Worm (Caenorhabditis elegans) whole organism, early embryonic: ENCODE measurements around the gene let-754.

ENCODE experiments used
- B0310.2 ChIP-seq: sonication (generic microtip); optimal IDR thresholded peaks from 2 replicates; lab custom pipeline; 2016; ENCODE audit warnings: mild to moderate bottlenecking, missing genetic modification characterization, missing compliant biosample characterization
- F13C5.2 ChIP-seq: sonication (generic microtip); optimal IDR thresholded peaks from 2 replicates; lab custom pipeline; 2017; ENCODE audit warnings: mild to moderate bottlenecking, missing genetic modification characterization, inconsistent platforms, missing compliant biosample characterization
- aly-1 ChIP-seq: sonication (generic microtip); optimal IDR thresholded peaks from 2 replicates; lab custom pipeline; 2016; ENCODE audit warnings: missing genetic modification characterization, missing compliant biosample characterization
- ama-1 ChIP-seq: fragments of 150-350 bp; optimal IDR thresholded peaks from 2 replicates; lab custom pipeline; 2014
- ceh-13 ChIP-seq: fragments of 200-800 bp; sonication (Bioruptor generic); optimal IDR thresholded peaks from 2 replicates; lab custom pipeline; 2018; ENCODE audit warnings: mild to moderate bottlenecking, missing genetic modification characterization, missing compliant biosample characterization
- ceh-36 ChIP-seq: sonication (generic microtip); optimal IDR thresholded peaks from 2 replicates; lab custom pipeline; 2016; ENCODE audit warnings: missing genetic modification characterization, inconsistent platforms, missing compliant biosample characterization
- ets-7 ChIP-seq: sonication (generic microtip); optimal IDR thresholded peaks from 2 replicates; lab custom pipeline; 2016; ENCODE audit warnings: missing genotype, missing genetic modification characterization, missing compliant biosample characterization
- flt-1 ChIP-seq: fragments of 200-800 bp; sonication (Bioruptor generic); IDR thresholded peaks from 2 replicates; pipeline ENCODE4 v1.3.6; 2022; ENCODE audit warnings: missing genetic modification characterization, missing compliant biosample characterization
- hmbx-1 ChIP-seq: sonication (generic microtip); optimal IDR thresholded peaks from 2 replicates; lab custom pipeline; 2016; ENCODE audit warnings: mild to moderate bottlenecking, missing genetic modification characterization, missing compliant biosample characterization
- hmg-4 ChIP-seq: fragments of 200-800 bp; sonication (Bioruptor generic); optimal IDR thresholded peaks from 2 replicates; lab custom pipeline; 2018; ENCODE audit warnings: mild to moderate bottlenecking, missing genetic modification characterization, missing compliant biosample characterization
- hnd-1 ChIP-seq: sonication (generic microtip); optimal IDR thresholded peaks from 2 replicates; lab custom pipeline; 2016; ENCODE audit warnings: missing genetic modification characterization, missing compliant biosample characterization
- pes-1 ChIP-seq: fragments of 200-800 bp; sonication (Bioruptor generic); IDR thresholded peaks from 2 replicates; pipeline ENCODE4 v1.3.6; 2022; ENCODE audit warnings: missing genetic modification reagents, missing genetic modification characterization, missing compliant biosample characterization
- scrt-1 ChIP-seq: fragments of 200-800 bp; sonication (Bioruptor generic); IDR thresholded peaks from 2 replicates; pipeline ENCODE4 v1.3.6; 2022; ENCODE audit warnings: missing genetic modification characterization, missing compliant biosample characterization
- sea-1 ChIP-seq: fragments of 200-800 bp; sonication (Bioruptor generic); conservative IDR thresholded peaks from 2 replicates; pipeline ENCODE4 v1.3.6; 2022; ENCODE audit warnings: missing genetic modification characterization, missing compliant biosample characterization
- tbx-11 ChIP-seq: fragments of 200-800 bp; sonication (Bioruptor generic); IDR thresholded peaks from 2 replicates; pipeline ENCODE4 v1.3.6; 2022; ENCODE audit warnings: missing genetic modification characterization, missing compliant biosample characterization
- tbx-37 ChIP-seq: fragments of 200-800 bp; sonication (Bioruptor generic); conservative IDR thresholded peaks from 2 replicates; pipeline ENCODE4 v1.3.6; 2022; ENCODE audit warnings: missing genetic modification reagents, missing genetic modification characterization, missing compliant biosample characterization
- tra-4 ChIP-seq: sonication (generic microtip); optimal IDR thresholded peaks from 2 replicates; lab custom pipeline; 2017; ENCODE audit warnings: missing genetic modification characterization, missing compliant biosample characterization

Gene let-754

DNA sequence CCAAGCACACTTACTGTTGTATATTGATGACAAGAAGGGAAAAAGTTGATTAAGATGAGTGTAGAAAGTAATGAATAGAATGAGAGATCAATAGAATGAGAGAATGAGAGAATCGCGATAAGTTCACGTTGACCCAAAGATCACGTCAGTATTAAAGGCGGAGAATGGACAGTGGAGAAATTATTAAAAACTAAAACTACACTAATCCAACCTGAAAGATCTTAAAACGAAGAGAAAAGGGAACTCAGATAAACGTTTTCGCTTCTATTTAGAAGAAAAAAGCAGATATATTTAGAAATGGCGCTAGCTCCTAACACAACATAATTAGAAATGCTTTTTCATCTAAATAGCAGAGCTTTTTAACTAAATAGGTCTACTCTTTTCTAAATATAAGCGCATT is at the start of gene let-754:
TSS of gene let-754 (minus strand) at position 101 of the 400 bp plus-strand sequence.
- no peak for TF ChIP-seq F13C5.2
- no peak for TF ChIP-seq pes-1 (GFP tag; lab: Robert Waterston, UW)
- no peak for TF ChIP-seq sea-1
- TF ChIP-seq scrt-1 (GFP tag; lab: Robert Waterston, UW), result no peak
- no peak for TF ChIP-seq ceh-13 (GFP tag; lab: Kevin White, UChicago)
- TF ChIP-seq B0310.2 (tag; lab: Kevin White, UChicago), result no peak
- no peak for TF ChIP-seq tbx-11 (GFP tag; lab: Robert Waterston, UW)
- TF ChIP-seq ets-7, result no peak
- no peak for TF ChIP-seq hmbx-1 (tag; lab: Kevin White, UChicago)
- no peak for TF ChIP-seq hnd-1 (tag; lab: Kevin White, UChicago)

DNA sequence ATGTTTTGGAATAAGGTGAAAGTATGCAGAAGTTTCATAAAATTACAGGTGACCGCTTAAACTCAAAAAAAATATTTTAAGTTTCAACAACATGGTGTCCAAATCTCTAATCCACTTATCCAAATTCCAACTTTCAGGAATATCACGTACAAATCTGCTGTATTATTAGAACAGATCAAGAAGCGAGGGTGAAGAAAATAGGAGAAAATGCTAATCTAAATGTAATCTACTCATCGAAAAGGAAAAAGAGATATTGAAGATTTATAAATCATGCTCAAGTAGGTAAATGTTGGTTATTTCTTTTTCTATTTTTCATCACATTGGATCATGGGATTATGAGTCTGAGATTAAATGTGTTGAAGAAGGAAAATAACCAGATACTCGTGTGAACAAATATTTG is 48.4 kb upstream of the let-754 start:
- TF ChIP-seq tbx-37 (GFP tag; lab: Robert Waterston, UW) (no peak), tbx-11 (GFP tag; lab: Robert Waterston, UW) (no peak), hnd-1 (tag; lab: Kevin White, UChicago) (no peak), hmg-4 (GFP tag; lab: Kevin White, UChicago) (no peak), flt-1 (no peak), aly-1 (tag; lab: Kevin White, UChicago) (no peak), pes-1 (GFP tag; lab: Robert Waterston, UW) (no peak), B0310.2 (tag; lab: Kevin White, UChicago) (no peak), ets-7 (no peak), ceh-36 (tag; lab: Kevin White, UChicago) (no peak), tra-4 (no peak), ama-1 (lab: Kevin White, UChicago) (no peak), hmbx-1 (tag; lab: Kevin White, UChicago) (no peak), F13C5.2 (no peak), sea-1 (no peak), scrt-1 (GFP tag; lab: Robert Waterston, UW) (no peak), ceh-13 (GFP tag; lab: Kevin White, UChicago) (no peak)

DNA sequence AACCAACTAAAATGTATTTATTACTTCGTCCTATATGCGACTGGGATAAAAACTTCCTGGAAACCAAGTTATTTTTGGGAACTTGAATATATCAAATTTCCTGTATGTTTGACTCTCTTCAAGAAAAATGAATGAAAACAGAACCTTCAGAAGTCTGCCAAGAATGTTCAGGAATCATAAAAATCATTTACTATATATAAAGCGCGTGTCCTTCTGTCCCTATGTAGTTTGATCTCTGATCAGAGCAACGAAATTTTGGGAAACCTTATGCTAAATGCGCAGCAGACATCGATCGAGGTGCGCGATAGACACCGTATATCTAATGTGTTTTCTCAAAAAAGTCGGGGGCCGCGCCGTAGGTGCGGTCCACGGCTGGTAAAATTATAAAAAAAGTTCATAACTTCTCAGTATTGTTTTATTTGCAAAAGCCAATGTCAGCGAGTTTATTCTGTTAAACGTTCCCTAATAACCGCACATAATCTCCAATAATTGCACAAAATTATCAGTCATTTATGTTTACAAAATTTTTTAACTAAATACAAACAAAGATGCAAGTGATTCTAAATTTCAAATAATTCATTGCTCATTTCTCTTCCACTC is 44.4 kb upstream of the let-754 start:
- TF ChIP-seq tra-4, result no peak
- TF ChIP-seq ama-1 (lab: Kevin White, UChicago), result no peak
- no peak for TF ChIP-seq sea-1
- TF ChIP-seq scrt-1 (GFP tag; lab: Robert Waterston, UW), result no peak
- TF ChIP-seq hmg-4 (GFP tag; lab: Kevin White, UChicago), result no peak
- TF ChIP-seq pes-1 (GFP tag; lab: Robert Waterston, UW), result no peak
- TF ChIP-seq F13C5.2, result no peak
- TF ChIP-seq ceh-13 (GFP tag; lab: Kevin White, UChicago), result no peak
- no peak for TF ChIP-seq B0310.2 (tag; lab: Kevin White, UChicago)
- no peak for TF ChIP-seq ceh-36 (tag; lab: Kevin White, UChicago)
- no peak for TF ChIP-seq ets-7
- no peak for TF ChIP-seq hmbx-1 (tag; lab: Kevin White, UChicago)
- no peak for TF ChIP-seq hnd-1 (tag; lab: Kevin White, UChicago)
- no peak for TF ChIP-seq flt-1
- no peak for TF ChIP-seq aly-1 (tag; lab: Kevin White, UChicago)

DNA sequence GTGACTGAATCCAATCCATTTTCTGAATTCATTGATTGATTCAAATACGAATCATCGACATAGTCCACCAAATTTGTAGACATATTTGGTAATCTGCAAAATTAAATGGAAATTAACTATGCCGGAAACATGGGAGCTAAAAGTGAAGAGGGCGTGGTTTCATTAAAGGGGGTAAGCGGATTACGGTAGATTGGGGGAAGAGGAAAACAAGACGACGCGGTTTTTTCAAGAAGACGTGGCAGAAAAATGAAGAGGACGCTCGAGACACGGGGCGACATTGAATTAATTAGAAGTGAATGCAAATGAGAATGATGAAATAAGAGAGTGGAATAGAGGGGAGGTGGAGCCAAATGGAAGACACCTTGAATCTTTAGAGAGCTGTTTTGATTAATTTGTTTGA is 43.2 kb upstream of the let-754 start, which contains the start of gene npr-17:
TSS of gene npr-17 (minus strand) at position 101 of the 400 bp plus-strand sequence.
- TF ChIP-seq F13C5.2 (no peak), scrt-1 (GFP tag; lab: Robert Waterston, UW) (no peak), hmbx-1 (tag; lab: Kevin White, UChicago) (no peak), pes-1 (GFP tag; lab: Robert Waterston, UW) (no peak), ets-7 (no peak), B0310.2 (tag; lab: Kevin White, UChicago) (no peak), tra-4 (no peak), tbx-11 (GFP tag; lab: Robert Waterston, UW) (no peak), aly-1 (tag; lab: Kevin White, UChicago) (no peak), ceh-13 (GFP tag; lab: Kevin White, UChicago) (no peak)

DNA sequence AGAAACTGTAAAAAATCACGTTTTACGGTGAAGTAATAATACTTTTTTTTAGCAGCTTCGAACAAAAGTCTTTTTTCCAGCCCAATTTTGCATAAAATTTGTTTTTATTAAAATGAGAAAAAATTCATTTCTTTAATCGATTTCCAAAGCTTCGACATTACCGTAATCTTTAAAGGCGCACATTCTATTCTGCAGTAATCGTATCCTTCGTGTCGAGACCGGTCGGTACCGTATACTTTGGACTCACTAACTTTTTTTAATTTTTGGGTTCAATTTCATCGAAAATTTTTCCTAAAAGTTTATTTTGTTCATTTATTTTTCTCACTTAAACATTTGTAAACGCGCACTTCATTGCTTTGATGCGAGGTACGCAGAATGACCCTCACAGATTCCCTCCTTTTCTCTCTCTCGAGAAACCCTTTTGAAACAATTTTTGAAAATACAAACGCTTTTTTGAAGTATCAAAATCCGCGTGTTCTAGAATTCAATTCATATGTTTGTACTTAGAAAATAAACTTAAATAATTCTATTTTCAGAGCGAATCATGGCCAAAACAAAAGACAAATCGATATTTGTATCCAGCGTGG is 33.6 kb upstream of the let-754 start, which contains the start of gene hrpk-2:
TSS of gene hrpk-2 (plus strand) at position 537 of the 587 bp plus-strand sequence.
- TF ChIP-seq ceh-13 (GFP tag; lab: Kevin White, UChicago) (no peak), F13C5.2 (no peak), hnd-1 (tag; lab: Kevin White, UChicago) (no peak), hmbx-1 (tag; lab: Kevin White, UChicago) (no peak), pes-1 (GFP tag; lab: Robert Waterston, UW) (no peak)

DNA sequence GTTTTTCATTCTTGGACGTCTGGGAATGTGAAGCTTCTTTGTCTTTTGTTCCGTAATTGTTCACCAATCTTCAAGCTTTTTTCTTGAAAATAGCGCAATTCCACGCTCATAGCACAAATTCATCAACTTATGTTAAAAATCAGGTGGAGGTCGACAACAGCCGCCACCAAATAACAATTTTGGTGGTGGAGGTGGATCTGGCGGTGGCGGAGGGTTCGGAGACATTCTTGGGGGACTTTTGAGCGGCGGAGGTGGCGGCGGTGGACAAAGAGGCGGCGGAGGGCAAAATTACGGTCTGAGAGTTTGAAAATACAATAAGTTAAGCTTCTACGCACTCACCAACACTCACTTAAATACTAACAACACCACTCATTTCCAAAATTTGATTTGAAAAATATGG is 28.8 kb upstream of the let-754 start:
- TF ChIP-seq B0310.2 (tag; lab: Kevin White, UChicago), result no peak
- no peak for TF ChIP-seq ama-1 (lab: Kevin White, UChicago)
- no peak for TF ChIP-seq ceh-36 (tag; lab: Kevin White, UChicago)
- TF ChIP-seq hmg-4 (GFP tag; lab: Kevin White, UChicago), result no peak
- no peak for TF ChIP-seq hnd-1 (tag; lab: Kevin White, UChicago)
- TF ChIP-seq aly-1 (tag; lab: Kevin White, UChicago), result no peak
- TF ChIP-seq F13C5.2, result no peak
- TF ChIP-seq ets-7, result no peak
- TF ChIP-seq tbx-37 (GFP tag; lab: Robert Waterston, UW), result no peak
- TF ChIP-seq scrt-1 (GFP tag; lab: Robert Waterston, UW), result no peak
- TF ChIP-seq hmbx-1 (tag; lab: Kevin White, UChicago), result no peak
- TF ChIP-seq ceh-13 (GFP tag; lab: Kevin White, UChicago), result no peak
- no peak for TF ChIP-seq flt-1
- TF ChIP-seq sea-1, result no peak
- no peak for TF ChIP-seq pes-1 (GFP tag; lab: Robert Waterston, UW)
- no peak for TF ChIP-seq tbx-11 (GFP tag; lab: Robert Waterston, UW)
- TF ChIP-seq tra-4, result no peak

DNA sequence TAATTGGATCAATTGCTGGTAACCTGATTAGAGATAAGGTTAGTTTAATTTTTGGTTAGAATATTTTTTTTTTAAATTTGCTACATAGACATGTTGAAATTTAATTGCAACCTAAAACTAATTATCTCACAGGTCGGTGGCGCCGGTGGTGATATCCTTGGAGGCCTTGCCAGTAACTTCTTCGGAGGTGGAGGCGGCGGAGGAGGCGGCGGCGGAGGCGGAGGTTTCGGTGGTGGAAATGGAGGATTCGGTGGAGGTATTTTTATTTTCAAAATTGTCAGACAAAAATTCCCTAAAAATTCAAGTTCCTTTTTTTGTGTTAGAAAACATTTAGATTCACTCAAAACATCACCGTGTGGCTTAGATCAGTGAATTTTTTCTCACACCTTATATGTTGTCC is 28.1 kb upstream of the let-754 start:
- no peak for TF ChIP-seq pes-1 (GFP tag; lab: Robert Waterston, UW)
- no peak for TF ChIP-seq ceh-13 (GFP tag; lab: Kevin White, UChicago)
- TF ChIP-seq scrt-1 (GFP tag; lab: Robert Waterston, UW), result no peak
- no peak for TF ChIP-seq hmbx-1 (tag; lab: Kevin White, UChicago)
- no peak for TF ChIP-seq sea-1
- no peak for TF ChIP-seq tbx-37 (GFP tag; lab: Robert Waterston, UW)
- no peak for TF ChIP-seq B0310.2 (tag; lab: Kevin White, UChicago)
- no peak for TF ChIP-seq ets-7
- TF ChIP-seq ceh-36 (tag; lab: Kevin White, UChicago), result no peak
- no peak for TF ChIP-seq hnd-1 (tag; lab: Kevin White, UChicago)
- TF ChIP-seq ama-1 (lab: Kevin White, UChicago), result no peak
- TF ChIP-seq F13C5.2, result no peak
